Worm (Caenorhabditis elegans) whole organism, young adult: Measurements from ENCODE around the gene xbp-1.

Experiments
- F39B2.1 ChIP-seq: fragments of 200-800 bp; sonication (Bioruptor generic); IDR thresholded peaks from 2 replicates; pipeline ENCODE4 v1.3.6; 2022; ENCODE audit warnings: missing genetic modification reagents, missing genetic modification characterization, missing compliant biosample characterization
- efl-1 ChIP-seq: fragments of 150-350 bp; optimal IDR thresholded peaks from 2 replicates; lab custom pipeline; 2014; ENCODE audit warnings: missing biosample characterization, missing genetic modification reagents, missing genetic modification characterization
- hlh-12 ChIP-seq: sonication (generic microtip); optimal IDR thresholded peaks from 2 replicates; lab custom pipeline; 2016; ENCODE audit warnings: missing genetic modification characterization, missing compliant biosample characterization
- lin-54 ChIP-seq: fragments of 200-800 bp; sonication (Bioruptor generic); optimal IDR thresholded peaks from 2 replicates; lab custom pipeline; 2018; ENCODE audit warnings: mild to moderate bottlenecking, missing genetic modification characterization, missing compliant biosample characterization
- nfya-1 ChIP-seq: sonication (generic microtip); optimal IDR thresholded peaks from 2 replicates; lab custom pipeline; 2017; ENCODE audit warnings: antibody characterized with exemption, missing compliant biosample characterization, missing genetic modification characterization, borderline replicate concordance; ENCODE audit not compliant: insufficient read depth
- rcor-1 ChIP-seq: fragments of 200-800 bp; sonication (Bioruptor generic); IDR thresholded peaks from 2 replicates; pipeline ENCODE4 v1.3.6; 2022; ENCODE audit warnings: missing genetic modification reagents, missing genetic modification characterization, missing compliant biosample characterization
- snpc-3.4 ChIP-seq: sonication (generic microtip); optimal IDR thresholded peaks from 2 replicates; lab custom pipeline; 2017; ENCODE audit warnings: missing genetic modification characterization, mild to moderate bottlenecking, missing compliant biosample characterization, antibody characterized with exemption, moderate library complexity, missing genotype, missing genetic modification reagents

ce11 chrIII:4166745-4167144 lies 26.9 kb upstream of the xbp-1 start, which contains the start of gene rnf-5:
- TF ChIP-seq lin-54 (GFP tag; lab: Kevin White, UChicago): no peak
- TF ChIP-seq efl-1 (GFP tag; lab: Kevin White, UChicago): no peak
- no peak for TF ChIP-seq rcor-1 (GFP tag; lab: Robert Waterston, UW)
- TF ChIP-seq nfya-1 (tag; lab: Kevin White, UChicago): no peak
- TF ChIP-seq hlh-12 (tag; lab: Kevin White, UChicago): no peak
- TF ChIP-seq F39B2.1: no peak
- no peak for TF ChIP-seq snpc-3.4 (tag; lab: Kevin White, UChicago)
